Worm (Caenorhabditis elegans) whole organism, mixed stage, embryonic: Measurements from ENCODE around the gene ttbk-8.2.

Experiments
- M03D4.4 ChIP-seq: sonication (generic microtip); optimal IDR thresholded peaks from 2 replicates; lab custom pipeline; 2017; ENCODE audit warnings: mild to moderate bottlenecking, missing genetic modification characterization, missing compliant biosample characterization
- bed-3 ChIP-seq: fragments of 200-800 bp; sonication (Bioruptor generic); optimal IDR thresholded peaks from 3 replicates; lab custom pipeline; 2018; ENCODE audit warnings: mild to moderate bottlenecking, missing genetic modification characterization, moderate library complexity, missing compliant biosample characterization
- blmp-1 ChIP-seq: fragments of 150-350 bp; optimal IDR thresholded peaks from 2 replicates; lab custom pipeline; 2014; ENCODE audit warnings: missing biosample characterization, missing genetic modification characterization
- ceh-39 ChIP-seq: fragments of 150-350 bp; optimal IDR thresholded peaks from 2 replicates; lab custom pipeline; 2014; ENCODE audit warnings: missing biosample characterization, missing genetic modification characterization
- ceh-43 ChIP-seq: fragments of 200-800 bp; sonication (Bioruptor generic); optimal IDR thresholded peaks from 2 replicates; lab custom pipeline; 2018; ENCODE audit warnings: mild to moderate bottlenecking, missing genetic modification characterization, moderate library complexity, missing compliant biosample characterization
- ceh-83 ChIP-seq: fragments of 200-800 bp; sonication (Bioruptor generic); optimal IDR thresholded peaks from 2 replicates; lab custom pipeline; 2018; ENCODE audit warnings: mild to moderate bottlenecking, missing genetic modification characterization, missing compliant biosample characterization
- ces-1 ChIP-seq: fragments of 150-350 bp; optimal IDR thresholded peaks from 2 replicates; lab custom pipeline; 2014; ENCODE audit warnings: missing biosample characterization, missing genetic modification reagents, missing genetic modification characterization
- cnd-1 ChIP-seq: fragments of 200-800 bp; sonication (Bioruptor generic); optimal IDR thresholded peaks from 2 replicates; lab custom pipeline; 2018; ENCODE audit warnings: mild to moderate bottlenecking, missing genetic modification characterization, missing compliant biosample characterization
- elt-1 ChIP-seq: sonication (generic microtip); optimal IDR thresholded peaks from 2 replicates; lab custom pipeline; 2017; ENCODE audit warnings: missing genetic modification characterization, mild to moderate bottlenecking, missing compliant biosample characterization, antibody characterized with exemption, moderate library complexity, borderline replicate concordance; ENCODE audit not compliant: insufficient read depth
- elt-3 ChIP-seq: fragments of 150-350 bp; optimal IDR thresholded peaks from 2 replicates; lab custom pipeline; 2014; ENCODE audit warnings: missing biosample characterization, missing genetic modification characterization
- flh-1 ChIP-seq: fragments of 200-800 bp; sonication (Bioruptor generic); optimal IDR thresholded peaks from 2 replicates; lab custom pipeline; 2018; ENCODE audit warnings: mild to moderate bottlenecking, missing genetic modification characterization, moderate library complexity, missing compliant biosample characterization
- ham-2 ChIP-seq: fragments of 200-800 bp; sonication (Bioruptor generic); optimal IDR thresholded peaks from 2 replicates; lab custom pipeline; 2018; ENCODE audit warnings: mild to moderate bottlenecking, missing genetic modification characterization, missing compliant biosample characterization
- hlh-1 ChIP-seq: fragments of 150-350 bp; optimal IDR thresholded peaks from 2 replicates; lab custom pipeline; 2014; ENCODE audit warnings: missing biosample characterization, missing genetic modification reagents, missing genetic modification characterization
- lsy-2 ChIP-seq: fragments of 150-350 bp; optimal IDR thresholded peaks from 2 replicates; lab custom pipeline; 2014; ENCODE audit warnings: missing biosample characterization, missing genetic modification characterization
- mep-1 ChIP-seq: fragments of 150-350 bp; optimal IDR thresholded peaks from 2 replicates; lab custom pipeline; 2017; ENCODE audit warnings: missing biosample characterization, missing genetic modification reagents, missing genetic modification characterization, inconsistent platforms
- mls-2 ChIP-seq: sonication (generic microtip); optimal IDR thresholded peaks from 2 replicates; lab custom pipeline; 2016; ENCODE audit warnings: mild to moderate bottlenecking, missing genetic modification characterization, moderate library complexity, missing compliant biosample characterization
- nhr-12 ChIP-seq: fragments of 150-350 bp; optimal IDR thresholded peaks from 2 replicates; lab custom pipeline; 2014; ENCODE audit warnings: missing biosample characterization, missing genetic modification characterization
- nhr-2 ChIP-seq: fragments of 150-350 bp; optimal IDR thresholded peaks from 2 replicates; lab custom pipeline; 2014; ENCODE audit warnings: missing biosample characterization, missing genetic modification characterization
- nhr-237 ChIP-seq: fragments of 150-350 bp; optimal IDR thresholded peaks from 2 replicates; lab custom pipeline; 2014; ENCODE audit warnings: missing biosample characterization, missing genetic modification characterization
- nhr-28 ChIP-seq: fragments of 150-350 bp; optimal IDR thresholded peaks from 2 replicates; lab custom pipeline; 2014; ENCODE audit warnings: missing biosample characterization, missing genetic modification characterization
- pha-4 ChIP-seq: fragments of 150-350 bp; optimal IDR thresholded peaks from 2 replicates; lab custom pipeline; 2018; ENCODE audit warnings: missing biosample characterization, missing genetic modification reagents, missing genetic modification characterization
- sem-2 ChIP-seq: fragments of 200-800 bp; sonication (Bioruptor generic); optimal IDR thresholded peaks from 2 replicates; lab custom pipeline; 2018; ENCODE audit warnings: mild to moderate bottlenecking, missing genetic modification characterization, missing compliant biosample characterization
- snpc-4 ChIP-seq: fragments of 150-350 bp; optimal IDR thresholded peaks from 2 replicates; lab custom pipeline; 2014; ENCODE audit warnings: missing biosample characterization, missing genetic modification characterization
- tbx-8 ChIP-seq: fragments of 200-800 bp; sonication (Bioruptor generic); optimal IDR thresholded peaks from 2 replicates; lab custom pipeline; 2018; ENCODE audit warnings: mild to moderate bottlenecking, missing genetic modification characterization, moderate library complexity, missing compliant biosample characterization
- unc-120 ChIP-seq: sonication (generic microtip); optimal IDR thresholded peaks from 2 replicates; lab custom pipeline; 2017; ENCODE audit warnings: missing genetic modification characterization, missing compliant biosample characterization; ENCODE audit not compliant: poor library complexity, severe bottlenecking
- unc-62 ChIP-seq: fragments of 150-350 bp; optimal IDR thresholded peaks from 2 replicates; lab custom pipeline; 2014; ENCODE audit warnings: missing biosample characterization, missing genetic modification reagents, missing genetic modification characterization
- zip-8 ChIP-seq: fragments of 150-350 bp; optimal IDR thresholded peaks from 2 replicates; lab custom pipeline; 2014; ENCODE audit warnings: missing biosample characterization, missing genetic modification characterization
- ztf-11 ChIP-seq: fragments of 150-350 bp; optimal IDR thresholded peaks from 2 replicates; lab custom pipeline; 2014; ENCODE audit warnings: missing biosample characterization, missing genetic modification characterization

ttbk-8.2 gene

DNA sequence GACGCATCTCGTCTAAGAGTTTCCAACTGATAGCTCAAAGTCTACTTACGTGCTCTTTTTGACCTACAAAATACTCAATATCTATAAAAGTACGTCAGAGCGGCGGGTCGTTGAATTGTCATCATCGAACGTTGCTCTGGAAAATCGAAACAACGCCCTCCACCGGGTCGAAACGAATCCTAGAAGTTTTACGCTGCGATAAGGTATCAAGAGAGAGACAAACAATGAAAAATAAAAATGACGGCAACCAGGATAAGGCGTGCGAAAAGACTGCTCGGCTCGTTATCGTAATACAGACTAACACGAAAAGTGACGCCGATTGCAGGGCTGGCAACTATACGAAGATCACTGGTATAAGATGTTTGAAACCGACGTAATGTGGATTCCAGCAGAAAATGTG lies 22.5 kb downstream of the ttbk-8.2 start:
- TF ChIP-seq pha-4 (no peak), ceh-43 (GFP tag; lab: Kevin White, UChicago) (no peak), zip-8 (tag; lab: Kevin White, UChicago) (no peak)

DNA sequence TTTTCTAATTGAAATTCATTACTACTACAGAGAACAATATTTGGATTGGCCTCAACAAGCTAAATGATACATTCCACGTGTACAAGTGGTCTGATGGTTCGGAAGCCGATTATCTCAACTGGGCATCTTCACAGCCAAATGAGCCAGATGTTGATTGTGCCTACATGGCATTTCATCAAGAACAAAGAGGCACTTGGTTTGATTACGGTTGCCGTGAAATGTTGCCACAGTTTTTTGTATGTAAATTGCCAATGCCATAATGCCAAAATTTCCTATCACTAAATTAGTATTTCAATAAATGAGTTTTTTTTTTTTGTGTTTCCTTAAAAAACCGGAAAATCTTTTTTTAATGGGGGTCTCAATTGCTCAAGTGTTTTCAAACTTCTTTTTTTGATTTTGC lies 23.0 kb downstream of the ttbk-8.2 start:
- TF ChIP-seq ceh-83 (GFP tag; lab: Kevin White, UChicago): no peak
- no peak for TF ChIP-seq nhr-28 (tag; lab: Kevin White, UChicago)

DNA sequence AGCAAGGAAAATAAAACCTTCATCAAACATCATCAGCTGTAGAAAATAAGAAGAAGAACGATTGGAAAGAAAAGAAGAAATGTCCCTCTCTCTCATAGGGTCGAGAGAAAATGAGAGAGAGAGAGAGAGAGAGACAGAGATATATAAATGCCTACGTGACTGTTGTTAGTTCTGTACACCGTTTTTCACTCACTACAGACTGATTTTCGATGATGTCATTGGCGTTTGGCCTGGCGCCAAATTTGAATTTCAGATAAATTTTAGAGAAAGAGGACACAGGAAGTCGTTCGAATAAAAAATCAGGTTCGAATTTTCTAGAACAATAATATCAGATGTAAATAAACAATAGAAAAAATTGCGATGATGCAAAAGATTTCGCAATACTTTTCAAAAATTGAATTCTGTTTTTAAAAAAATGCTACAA lies 24.2 kb downstream of the ttbk-8.2 start:
- TF ChIP-seq M03D4.4 (tag; lab: Kevin White, UChicago): no peak
- no peak for TF ChIP-seq nhr-2 (tag; lab: Kevin White, UChicago)
- no peak for TF ChIP-seq nhr-12 (tag; lab: Kevin White, UChicago)
- TF ChIP-seq ztf-11 (tag; lab: Kevin White, UChicago): no peak
- TF ChIP-seq nhr-237 (tag; lab: Kevin White, UChicago): peak; percentile 86
- no peak for TF ChIP-seq cnd-1 (tag; lab: Kevin White, UChicago)
- TF ChIP-seq elt-3 (tag; lab: Kevin White, UChicago): peak; percentile 16
- TF ChIP-seq ceh-39 (tag; lab: Kevin White, UChicago): no peak
- peak; percentile 47 for TF ChIP-seq unc-62 (GFP tag; lab: Kevin White, UChicago)
- TF ChIP-seq flh-1 (GFP tag; lab: Kevin White, UChicago): no peak
- no peak for TF ChIP-seq zip-8 (tag; lab: Kevin White, UChicago)
- no peak for TF ChIP-seq pha-4
- TF ChIP-seq ceh-83 (GFP tag; lab: Kevin White, UChicago): no peak
- TF ChIP-seq sem-2 (GFP tag; lab: Kevin White, UChicago): no peak
- TF ChIP-seq nhr-28 (tag; lab: Kevin White, UChicago): peak; percentile 67
- TF ChIP-seq hlh-1: no peak
- no peak for TF ChIP-seq tbx-8 (GFP tag; lab: Kevin White, UChicago)

DNA sequence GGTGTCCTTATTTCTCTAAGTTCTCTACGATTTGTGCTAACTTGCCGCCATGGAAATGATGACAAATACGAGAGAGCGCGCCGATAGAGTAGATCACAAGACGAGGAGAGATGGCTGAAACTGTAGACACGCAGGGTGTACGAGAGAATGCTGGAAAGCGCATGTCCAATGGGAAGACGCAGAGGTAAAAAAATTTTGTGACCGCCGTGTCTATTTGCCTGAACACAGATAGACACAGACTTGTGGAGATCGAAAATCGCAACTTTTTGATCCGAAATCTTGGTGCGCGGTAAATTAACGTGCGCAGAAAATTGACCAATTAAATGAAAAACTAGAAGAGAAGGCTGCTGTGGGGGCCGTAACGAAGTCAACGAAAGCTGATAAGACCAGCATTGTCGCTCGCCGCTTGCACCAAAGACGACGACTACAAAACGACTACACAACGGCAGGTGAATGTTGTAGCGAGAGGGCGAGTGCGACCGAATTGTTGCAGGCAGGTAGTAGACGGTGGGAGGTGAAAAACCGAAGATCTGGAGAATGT lies 25.5 kb downstream of the ttbk-8.2 start:
- TF ChIP-seq nhr-28 (tag; lab: Kevin White, UChicago) (no peak), lsy-2 (tag; lab: Kevin White, UChicago) (no peak), elt-3 (tag; lab: Kevin White, UChicago) (no peak), ceh-43 (GFP tag; lab: Kevin White, UChicago) (no peak), unc-120 (tag; lab: Kevin White, UChicago) (peak; percentile 41), zip-8 (tag; lab: Kevin White, UChicago) (no peak), nhr-2 (tag; lab: Kevin White, UChicago) (no peak), hlh-1 (no peak), pha-4 (peak; percentile 50), nhr-237 (tag; lab: Kevin White, UChicago) (peak; percentile 85), blmp-1 (peak; percentile 10), elt-1 (tag; lab: Kevin White, UChicago) (peak; percentile 27), unc-62 (GFP tag; lab: Kevin White, UChicago) (peak; percentile 49), ham-2 (GFP tag; lab: Kevin White, UChicago) (peak; percentile 73), mls-2 (tag; lab: Kevin White, UChicago) (no peak)

DNA sequence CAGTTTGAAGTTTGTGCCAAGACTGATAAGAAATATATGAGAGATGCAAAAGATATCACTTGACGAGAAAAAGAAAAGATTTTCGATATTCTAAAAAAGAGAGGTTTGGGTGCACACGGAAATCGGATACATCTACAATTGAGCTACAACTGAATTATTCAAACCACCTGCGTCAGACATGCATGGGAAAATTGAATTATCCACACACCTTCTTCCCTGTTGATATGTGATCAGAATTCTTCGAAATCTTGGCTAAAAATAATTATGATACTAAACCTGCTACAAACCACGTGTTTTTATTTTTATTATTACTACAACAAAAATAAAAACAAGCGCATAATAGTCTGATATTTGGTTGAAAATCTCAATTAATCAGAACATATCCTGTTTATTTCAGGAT lies 26.5 kb downstream of the ttbk-8.2 start:
- TF ChIP-seq ces-1: peak; percentile 19
- TF ChIP-seq nhr-12 (tag; lab: Kevin White, UChicago): no peak

DNA sequence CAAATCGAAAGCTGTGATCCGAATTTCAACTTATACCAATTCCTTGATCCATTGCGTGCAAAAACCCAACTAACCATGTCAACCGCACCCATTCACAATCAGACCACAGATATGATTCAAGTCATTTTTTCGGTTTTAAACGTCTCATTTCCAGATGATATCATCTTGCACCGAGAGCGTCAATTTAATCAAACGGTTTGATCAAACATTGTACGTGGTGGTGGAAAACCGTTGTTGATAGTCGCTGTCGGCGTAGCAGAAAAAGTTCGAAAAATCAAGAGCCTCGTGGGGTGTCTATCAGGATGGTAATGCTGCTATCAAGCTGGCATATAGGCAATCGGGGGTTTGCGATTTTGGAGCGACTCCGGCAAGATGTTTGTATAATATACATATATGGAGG lies 27.2 kb downstream of the ttbk-8.2 start:
- TF ChIP-seq nhr-12 (tag; lab: Kevin White, UChicago): no peak
- no peak for TF ChIP-seq bed-3 (GFP tag; lab: Kevin White, UChicago)
- no peak for TF ChIP-seq cnd-1 (tag; lab: Kevin White, UChicago)
- TF ChIP-seq snpc-4 (tag; lab: Kevin White, UChicago): no peak
- TF ChIP-seq mls-2 (tag; lab: Kevin White, UChicago): no peak
- TF ChIP-seq mep-1 (tag; lab: Kevin White, UChicago): no peak
- TF ChIP-seq pha-4: no peak
- no peak for TF ChIP-seq M03D4.4 (tag; lab: Kevin White, UChicago)
